Fruit fly (Drosophila melanogaster) whole organism, embryonic: ENCODE data around the gene LysB.

Experiments used
- NK7.1 ChIP-seq: fragments of 200-800 bp; sonication (Bioruptor generic); optimal IDR thresholded peaks from 3 replicates; lab custom pipeline; 2016; ENCODE audit warnings: missing biosample characterization, missing genetic modification characterization
- crc ChIP-seq: fragments of 200-800 bp; sonication (Bioruptor generic); optimal IDR thresholded peaks from 2 replicates; lab custom pipeline; 2016; ENCODE audit warnings: missing biosample characterization, missing genetic modification characterization
- p53 ChIP-seq: fragments of 200-800 bp; sonication (Bioruptor generic); optimal IDR thresholded peaks from 2 replicates; lab custom pipeline; 2016; ENCODE audit warnings: missing biosample characterization, missing genetic modification characterization

DNA sequence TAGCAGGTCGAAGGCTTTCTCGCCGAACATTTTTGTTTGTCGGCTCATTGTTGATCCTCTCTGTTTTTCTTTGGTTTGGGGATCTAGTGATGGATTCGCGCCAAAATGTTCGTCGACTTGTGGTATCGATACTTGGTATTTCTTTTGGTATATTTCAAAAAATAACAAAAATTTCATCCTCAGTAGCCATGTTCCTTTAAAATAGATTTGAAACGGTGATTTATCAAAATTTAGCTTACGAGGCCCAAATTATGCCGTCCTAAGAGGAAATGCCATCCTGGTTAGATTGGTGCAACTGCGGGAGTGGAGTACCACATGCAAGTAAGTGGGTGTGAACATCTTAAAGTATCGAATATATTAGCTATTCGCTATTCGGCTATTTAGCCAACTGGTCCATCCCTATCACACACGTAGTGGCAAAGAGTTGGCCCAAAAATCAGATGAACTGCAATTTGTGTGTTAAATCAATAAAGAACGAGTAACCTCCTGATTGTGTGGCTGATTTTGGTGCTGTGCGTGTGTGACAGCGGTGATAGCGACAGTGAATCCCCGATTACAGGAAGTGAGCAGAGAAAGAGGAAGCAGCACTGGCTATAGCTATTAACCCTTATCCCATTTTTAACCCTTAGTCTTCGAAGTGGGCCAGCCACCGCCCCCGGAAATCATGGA is 40.6 kb downstream of the LysB start, which contains the start of the genes Psf1 and Sac1:
- TF ChIP-seq NK7.1 (GFP tag; lab: Kevin White, UChicago), result no peak
- peak; percentile 17 for TF ChIP-seq p53 (GFP tag; lab: Kevin White, UChicago)
- TF ChIP-seq crc (GFP tag; lab: Kevin White, UChicago), result peak; percentile 7
